Fruit fly (Drosophila melanogaster): ENCODE data around the gene CG4884.

- TF ChIP-seq CTCF (optimal IDR thresholded peaks at IDR 0.05) = no peak
- TF ChIP-seq CG8478 (optimal IDR thresholded peaks at IDR 0.05) = no peak
Measured at dm6 chr3R:27990651-27991050, 31.6 kb upstream of the CG4884 start, which contains the start of gene CG4815.
